Worm (Caenorhabditis elegans) whole organism, L1 larva: ENCODE data around the gene fbxa-59.
A peak's percentile ranks its signal among the peaks of the same experiment; 100 is the strongest.

Experiments used
- blmp-1 ChIP-seq: fragments of 150-350 bp; optimal IDR thresholded peaks from 2 replicates; lab custom pipeline; 2014; ENCODE audit warnings: missing biosample characterization, missing genetic modification characterization
- ceh-63 ChIP-seq: fragments of 200-800 bp; sonication (Bioruptor generic); optimal IDR thresholded peaks from 2 replicates; lab custom pipeline; 2018; ENCODE audit warnings: mild to moderate bottlenecking, missing genetic modification characterization, missing compliant biosample characterization
- ceh-88 ChIP-seq: fragments of 200-800 bp; sonication (Bioruptor generic); IDR thresholded peaks from 2 replicates; pipeline ENCODE4 v1.3.6; 2022; ENCODE audit warnings: missing genetic modification characterization, missing compliant biosample characterization
- ceh-90 ChIP-seq: sonication (generic microtip); optimal IDR thresholded peaks from 2 replicates; lab custom pipeline; 2016; ENCODE audit warnings: missing genetic modification characterization, missing compliant biosample characterization
- dpl-1 ChIP-seq, 3 experiments: fragments of 150-350 bp in 2 of 3; sonication (generic microtip) in 1 of 3; optimal IDR thresholded peaks; 2 replicates each; lab custom pipeline; 2014 to 2017; ENCODE audit warnings: missing biosample characterization in 3 of 3, missing genetic modification characterization in 3 of 3, missing genetic modification reagents in 3 of 3
- efl-1 ChIP-seq, 4 experiments: fragments of 150-350 bp; optimal IDR thresholded peaks in 3 of 4; peaks in 1 of 4; 1 replicate in 1 of 4; 2 replicates in 3 of 4; lab custom pipeline; 2014; ENCODE audit warnings: missing biosample characterization in 2 of 4, missing genetic modification characterization in 2 of 4, missing genetic modification reagents in 2 of 4
- egl-13 ChIP-seq: sonication (generic microtip); optimal IDR thresholded peaks from 2 replicates; lab custom pipeline; 2016; ENCODE audit warnings: missing genotype, missing genetic modification reagents, missing genetic modification characterization, missing compliant biosample characterization
- elt-2 ChIP-seq: sonication (generic microtip); optimal IDR thresholded peaks from 2 replicates; lab custom pipeline; 2016; ENCODE audit warnings: missing genetic modification characterization, mild to moderate bottlenecking, inconsistent platforms, missing compliant biosample characterization, missing genetic modification reagents
- fkh-4 ChIP-seq: sonication (generic microtip); optimal IDR thresholded peaks from 2 replicates; lab custom pipeline; 2016; ENCODE audit warnings: missing compliant biosample characterization, missing genetic modification characterization, borderline replicate concordance
- fos-1 ChIP-seq: fragments of 150-350 bp; optimal IDR thresholded peaks from 2 replicates; lab custom pipeline; 2014; ENCODE audit warnings: missing biosample characterization, missing genetic modification characterization
- hlh-4 ChIP-seq: sonication (generic microtip); optimal IDR thresholded peaks from 2 replicates; lab custom pipeline; 2016; ENCODE audit warnings: mild to moderate bottlenecking, missing genetic modification characterization, missing compliant biosample characterization
- irx-1 ChIP-seq: sonication (generic microtip); optimal IDR thresholded peaks from 2 replicates; lab custom pipeline; 2016; ENCODE audit warnings: missing genetic modification characterization, missing compliant biosample characterization
- lin-15B ChIP-seq: fragments of 150-350 bp; sonication (generic microtip); optimal IDR thresholded peaks from 3 replicates; lab custom pipeline; 2014; ENCODE audit warnings: missing biosample characterization, missing genetic modification characterization
- lin-35 ChIP-seq, 2 experiments: fragments of 150-350 bp; optimal IDR thresholded peaks; 2 replicates each; lab custom pipeline; 2014; ENCODE audit warnings: missing biosample characterization in 2 of 2, missing genetic modification characterization in 2 of 2, missing genetic modification reagents in 2 of 2
- lin-39 ChIP-seq: fragments of 150-350 bp; optimal IDR thresholded peaks from 2 replicates; lab custom pipeline; 2014; ENCODE audit warnings: missing biosample characterization, missing genetic modification reagents, missing genetic modification characterization
- mab-9 ChIP-seq: fragments of 200-800 bp; sonication (Bioruptor generic); IDR thresholded peaks from 2 replicates; pipeline ENCODE4 v1.3.6; 2022; ENCODE audit warnings: missing genetic modification reagents, missing genetic modification characterization, missing compliant biosample characterization
- mep-1 ChIP-seq: fragments of 150-350 bp; optimal IDR thresholded peaks from 2 replicates; lab custom pipeline; 2014; ENCODE audit warnings: missing biosample characterization, missing genetic modification characterization
- pax-3 ChIP-seq: fragments of 200-800 bp; sonication (Bioruptor generic); optimal IDR thresholded peaks from 2 replicates; lab custom pipeline; 2018; ENCODE audit warnings: mild to moderate bottlenecking, missing genetic modification characterization, moderate library complexity, missing compliant biosample characterization
- sptf-1 ChIP-seq: fragments of 150-350 bp; optimal IDR thresholded peaks from 2 replicates; lab custom pipeline; 2014; ENCODE audit warnings: missing biosample characterization, missing genetic modification characterization
- unc-130 ChIP-seq: fragments of 150-350 bp; optimal IDR thresholded peaks from 2 replicates; lab custom pipeline; 2017; ENCODE audit warnings: missing biosample characterization, missing genetic modification characterization, inconsistent platforms
- unc-98 ChIP-seq: fragments of 200-800 bp; sonication (Bioruptor generic); IDR thresholded peaks from 2 replicates; pipeline ENCODE4 v1.3.6; 2022; ENCODE audit warnings: missing genetic modification characterization, missing compliant biosample characterization
- xbp-1 ChIP-seq: sonication (generic microtip); optimal IDR thresholded peaks from 2 replicates; lab custom pipeline; 2016; ENCODE audit warnings: missing genetic modification characterization, missing compliant biosample characterization

Gene fbxa-59

DNA sequence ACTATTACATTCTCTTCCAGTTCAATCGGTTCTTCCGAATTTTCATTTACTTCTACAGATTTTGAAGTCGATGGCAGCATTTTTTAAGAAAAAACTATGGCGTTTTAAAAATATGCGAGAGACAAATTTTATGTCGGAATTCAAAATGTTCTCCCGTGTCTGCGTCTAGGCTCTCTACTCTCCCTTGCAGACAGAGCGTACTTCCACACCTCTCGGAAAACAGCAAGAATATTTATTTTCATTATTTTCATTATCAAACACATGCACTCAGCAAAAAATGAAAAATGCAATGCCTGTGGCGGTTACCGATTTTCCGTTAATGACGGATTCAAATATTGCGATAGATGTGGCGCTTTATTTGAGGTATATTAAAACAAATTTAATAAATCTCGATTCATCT, 47.8 kb downstream of the fbxa-59 start, which contains the start of the genes ztf-18 and F23H11.2:
Gene ztf-18, minus strand, starts transcription at position 188 of the 400 bp plus-strand sequence.
Gene F23H11.2, plus strand, starts transcription at position 223 of the 400 bp plus-strand sequence.
- TF ChIP-seq unc-130 (tag; lab: Kevin White, UChicago) (no peak), ceh-88 (GFP tag; lab: Robert Waterston, UW) (no peak), irx-1 (tag; lab: Kevin White, UChicago) (no peak), hlh-4 (tag; lab: Kevin White, UChicago) (no peak), fos-1 (tag; lab: Kevin White, UChicago) (no peak), lin-35 (GFP tag; optimal IDR thresholded peaks at IDR 0.05; lab: Kevin White, UChicago) (peak in 1 of 2 experiments; percentile 43), dpl-1 (GFP tag; optimal IDR thresholded peaks at IDR 0.05; lab: Kevin White, UChicago) (peak in 2 of 3 experiments; percentile 7 to 18), xbp-1 (tag; lab: Kevin White, UChicago) (no peak), mab-9 (GFP tag; lab: Robert Waterston, UW) (no peak), sptf-1 (no peak), elt-2 (tag; lab: Kevin White, UChicago) (no peak), efl-1 (optimal IDR thresholded peaks at IDR 0.05; lab: Kevin White, UChicago) (no peak), efl-1 (GFP tag; optimal IDR thresholded peaks at IDR 0.05 in 1 of 2; lab: Kevin White, UChicago) (peak; percentile 10 to 71), fkh-4 (tag; lab: Kevin White, UChicago) (no peak), blmp-1 (tag; lab: Kevin White, UChicago) (peak; percentile 37), pax-3 (tag; lab: Kevin White, UChicago) (no peak), ceh-90 (no peak), lin-39 (tag; lab: Kevin White, UChicago) (no peak), lin-15B (tag; lab: Kevin White, UChicago) (peak; percentile 1), ceh-63 (GFP tag; lab: Kevin White, UChicago) (no peak), egl-13 (tag; lab: Kevin White, UChicago) (no peak)

DNA sequence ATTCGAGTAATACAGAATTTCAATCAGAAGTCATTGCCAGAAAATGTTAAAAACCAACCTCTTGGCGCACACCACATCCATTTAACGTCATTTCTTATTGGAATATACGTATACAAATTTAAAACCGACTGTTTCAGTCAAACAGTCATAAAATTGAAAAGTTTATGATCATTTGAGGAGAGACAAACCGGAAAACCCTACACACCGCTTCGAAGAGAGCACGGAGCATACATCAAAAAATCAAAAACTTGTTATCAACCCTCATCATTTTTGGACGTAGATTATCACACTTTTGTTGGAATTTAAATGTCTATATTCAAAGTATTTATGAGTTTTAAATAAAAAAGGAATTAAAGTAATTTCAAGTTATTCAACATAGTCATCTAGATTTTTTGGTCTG, 52.3 kb downstream of the fbxa-59 start, which contains the start of gene T24C4.10:
Gene T24C4.10, minus strand, starts transcription at position 230 of the 400 bp plus-strand sequence.
- TF ChIP-seq lin-39 (tag; lab: Kevin White, UChicago), result no peak
- TF ChIP-seq mep-1 (tag; lab: Kevin White, UChicago), result no peak
- no peak for TF ChIP-seq lin-15B (tag; lab: Kevin White, UChicago)
- no peak for TF ChIP-seq ceh-63 (GFP tag; lab: Kevin White, UChicago)
- no peak for TF ChIP-seq egl-13 (tag; lab: Kevin White, UChicago)
- peak in 1 of 2 experiments; percentile 10 for TF ChIP-seq lin-35 (GFP tag; optimal IDR thresholded peaks at IDR 0.05; lab: Kevin White, UChicago)
- no peak for TF ChIP-seq unc-98 (GFP tag; lab: Robert Waterston, UW)
